Worm (Caenorhabditis elegans) whole organism, L3 larva: ENCODE data around the gene rsf-1.

Experiments used
- R02D3.7 ChIP-seq: fragments of 150-350 bp; optimal IDR thresholded peaks from 2 replicates; lab custom pipeline; 2014; ENCODE audit warnings: missing biosample characterization, missing genetic modification characterization
- aly-2 ChIP-seq: fragments of 150-350 bp; optimal IDR thresholded peaks from 2 replicates; lab custom pipeline; 2014; ENCODE audit warnings: missing biosample characterization, missing genetic modification characterization
- ceh-28 ChIP-seq: fragments of 150-350 bp; optimal IDR thresholded peaks from 2 replicates; lab custom pipeline; 2014; ENCODE audit warnings: missing biosample characterization, missing genetic modification reagents, missing genetic modification characterization
- ceh-82 ChIP-seq: fragments of 150-350 bp; optimal IDR thresholded peaks from 2 replicates; lab custom pipeline; 2014; ENCODE audit warnings: missing biosample characterization, missing genetic modification characterization
- ceh-9 ChIP-seq: sonication (generic microtip); optimal IDR thresholded peaks from 2 replicates; lab custom pipeline; 2018; ENCODE audit warnings: missing biosample characterization, missing genetic modification characterization
- daf-12 ChIP-seq: fragments of 150-350 bp; optimal IDR thresholded peaks from 2 replicates; lab custom pipeline; 2014; ENCODE audit warnings: missing biosample characterization, missing genetic modification reagents, missing genetic modification characterization
- egl-27 ChIP-seq: sonication (generic microtip); optimal IDR thresholded peaks from 4 replicates; lab custom pipeline; 2017; ENCODE audit warnings: missing biosample characterization, missing genetic modification reagents, missing genetic modification characterization
- egl-5 ChIP-seq: fragments of 150-350 bp; optimal IDR thresholded peaks from 2 replicates; lab custom pipeline; 2017; ENCODE audit warnings: missing biosample characterization, missing genetic modification reagents, missing genetic modification characterization, inconsistent platforms
- elt-1 ChIP-seq: fragments of 150-350 bp; optimal IDR thresholded peaks from 2 replicates; lab custom pipeline; 2014; ENCODE audit warnings: missing biosample characterization, missing genetic modification characterization
- elt-2 ChIP-seq: sonication (generic microtip); optimal IDR thresholded peaks from 2 replicates; lab custom pipeline; 2016; ENCODE audit warnings: missing genetic modification reagents, mild to moderate bottlenecking, missing genetic modification characterization, missing compliant biosample characterization
- elt-3 ChIP-seq, 3 experiments: fragments of 150-350 bp in 1 of 3; sonication (generic microtip) in 2 of 3; optimal IDR thresholded peaks; 2 replicates in 2 of 3; 4 replicates in 1 of 3; lab custom pipeline; 2014 to 2017; ENCODE audit warnings: missing biosample characterization in 3 of 3, missing genetic modification characterization in 3 of 3
- fkh-10 ChIP-seq: sonication (generic microtip); optimal IDR thresholded peaks from 2 replicates; lab custom pipeline; 2017; ENCODE audit warnings: missing biosample characterization, missing genetic modification reagents, missing genetic modification characterization
- fkh-2 ChIP-seq: fragments of 150-350 bp; optimal IDR thresholded peaks from 2 replicates; lab custom pipeline; 2014; ENCODE audit warnings: missing biosample characterization, missing genetic modification reagents, missing genetic modification characterization
- fos-1 ChIP-seq: fragments of 150-350 bp; optimal IDR thresholded peaks from 2 replicates; lab custom pipeline; 2014; ENCODE audit warnings: missing biosample characterization, missing genetic modification characterization
- hmg-11 ChIP-seq: sonication (generic microtip); optimal IDR thresholded peaks from 2 replicates; lab custom pipeline; 2016; ENCODE audit warnings: missing genetic modification characterization, missing compliant biosample characterization
- jun-1 ChIP-seq: fragments of 150-350 bp; optimal IDR thresholded peaks from 2 replicates; lab custom pipeline; 2014; ENCODE audit warnings: missing biosample characterization, missing genetic modification reagents, missing genetic modification characterization
- lin-15B ChIP-seq: fragments of 150-350 bp; optimal IDR thresholded peaks from 2 replicates; lab custom pipeline; 2014; ENCODE audit warnings: missing biosample characterization, missing genetic modification characterization
- lin-39 ChIP-seq: fragments of 150-350 bp; optimal IDR thresholded peaks from 2 replicates; lab custom pipeline; 2018; ENCODE audit warnings: missing biosample characterization, missing genetic modification reagents, missing genetic modification characterization
- mdl-1 ChIP-seq: fragments of 150-350 bp; optimal IDR thresholded peaks from 2 replicates; lab custom pipeline; 2014; ENCODE audit warnings: missing biosample characterization, missing genetic modification characterization
- mml-1 ChIP-seq: fragments of 150-350 bp; sonication (generic microtip); optimal IDR thresholded peaks from 3 replicates; lab custom pipeline; 2014; ENCODE audit warnings: missing biosample characterization, missing genetic modification characterization
- nfya-1 ChIP-seq: sonication (generic microtip); optimal IDR thresholded peaks from 2 replicates; lab custom pipeline; 2017; ENCODE audit warnings: missing genetic modification characterization, mild to moderate bottlenecking, missing compliant biosample characterization, antibody characterized with exemption, moderate library complexity; ENCODE audit not compliant: insufficient read depth
- nhr-12 ChIP-seq: fragments of 150-350 bp; optimal IDR thresholded peaks from 2 replicates; lab custom pipeline; 2014; ENCODE audit warnings: missing biosample characterization, missing genetic modification characterization
- nhr-237 ChIP-seq: fragments of 150-350 bp; optimal IDR thresholded peaks from 2 replicates; lab custom pipeline; 2014; ENCODE audit warnings: missing biosample characterization, missing genetic modification characterization
- nhr-25 ChIP-seq: sonication (generic microtip); optimal IDR thresholded peaks from 2 replicates; lab custom pipeline; 2017; ENCODE audit warnings: missing biosample characterization, missing genetic modification characterization
- nhr-43 ChIP-seq: sonication (generic microtip); optimal IDR thresholded peaks from 2 replicates; lab custom pipeline; 2016; ENCODE audit warnings: mild to moderate bottlenecking, missing genetic modification characterization, missing compliant biosample characterization; ENCODE audit not compliant: poor library complexity, severe bottlenecking
- nhr-77 ChIP-seq: fragments of 150-350 bp; optimal IDR thresholded peaks from 2 replicates; lab custom pipeline; 2014; ENCODE audit warnings: missing biosample characterization, missing genetic modification characterization
- pha-4 ChIP-seq: fragments of 150-350 bp; optimal IDR thresholded peaks from 2 replicates; lab custom pipeline; 2014; ENCODE audit warnings: missing biosample characterization, missing genetic modification reagents, missing genetic modification characterization
- pqm-1 ChIP-seq: fragments of 150-350 bp; optimal IDR thresholded peaks from 2 replicates; lab custom pipeline; 2017; ENCODE audit warnings: missing biosample characterization, missing genetic modification characterization, inconsistent platforms
- sea-2 ChIP-seq: fragments of 150-350 bp; sonication (generic microtip); optimal IDR thresholded peaks from 4 replicates; lab custom pipeline; 2014; ENCODE audit warnings: missing biosample characterization, missing genetic modification reagents, missing genetic modification characterization
- skn-1 ChIP-seq: fragments of 150-350 bp; optimal IDR thresholded peaks from 2 replicates; lab custom pipeline; 2014; ENCODE audit warnings: missing biosample characterization, missing genetic modification characterization
- snpc-4 ChIP-seq: fragments of 150-350 bp; optimal IDR thresholded peaks from 2 replicates; lab custom pipeline; 2014; ENCODE audit warnings: missing biosample characterization, missing genetic modification characterization
- tbx-2 ChIP-seq: sonication (generic microtip); optimal IDR thresholded peaks from 2 replicates; lab custom pipeline; 2016; ENCODE audit warnings: mild to moderate bottlenecking, missing genetic modification characterization, missing compliant biosample characterization
- unc-39 ChIP-seq: sonication (generic microtip); optimal IDR thresholded peaks from 4 replicates; lab custom pipeline; 2017; ENCODE audit warnings: missing biosample characterization, missing genetic modification characterization
- zag-1 ChIP-seq: fragments of 150-350 bp; optimal IDR thresholded peaks from 2 replicates; lab custom pipeline; 2014; ENCODE audit warnings: missing biosample characterization, missing genetic modification characterization
- ztf-11 ChIP-seq: fragments of 150-350 bp; optimal IDR thresholded peaks from 2 replicates; lab custom pipeline; 2014; ENCODE audit warnings: missing biosample characterization, missing genetic modification characterization
- ztf-4 ChIP-seq: fragments of 150-350 bp; optimal IDR thresholded peaks from 2 replicates; lab custom pipeline; 2014; ENCODE audit warnings: missing biosample characterization, missing genetic modification characterization

Gene rsf-1

DNA sequence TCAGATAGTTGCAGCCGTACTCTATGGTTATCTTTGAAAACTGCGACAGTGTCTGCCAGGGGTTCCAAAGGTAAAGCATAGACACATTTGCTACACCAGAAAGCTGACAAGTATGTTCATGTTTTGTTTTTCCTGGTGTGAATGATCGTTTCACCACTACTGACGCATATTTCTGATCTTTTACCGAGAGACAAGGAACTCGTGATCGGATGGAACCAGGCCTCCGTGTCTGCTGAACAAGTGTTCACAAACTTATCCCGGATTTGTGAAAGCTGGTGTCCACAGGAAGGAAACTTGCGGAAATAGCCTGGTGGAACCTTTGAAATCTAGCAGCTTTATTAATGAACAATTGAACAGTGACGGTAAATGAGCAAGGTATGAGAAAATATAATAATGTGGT is 46.4 kb upstream of the rsf-1 start:
- no peak for TF ChIP-seq ceh-9 (tag; lab: Kevin White, UChicago)
- no peak for TF ChIP-seq elt-1
- no peak for TF ChIP-seq ztf-4 (tag; lab: Kevin White, UChicago)
- TF ChIP-seq mdl-1 (tag; lab: Kevin White, UChicago), result no peak

DNA sequence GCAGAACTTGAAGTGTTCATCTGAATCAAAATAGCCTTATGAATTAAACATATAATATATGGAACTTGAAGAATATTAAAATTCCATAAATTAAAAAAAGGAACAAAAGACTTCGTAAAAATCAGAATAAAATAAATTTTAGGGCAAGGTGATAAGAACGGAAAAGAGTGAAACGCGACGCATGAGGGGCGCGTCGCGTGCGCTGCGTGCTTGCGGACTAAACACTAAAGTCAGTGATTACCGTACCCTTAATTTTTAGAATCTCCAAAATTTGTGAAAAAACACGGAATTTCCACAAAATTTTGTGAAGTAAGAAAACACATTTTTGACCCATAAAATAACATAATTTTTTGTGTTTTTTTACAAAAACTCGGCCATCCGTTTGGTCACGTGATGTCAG is 45.0 kb upstream of the rsf-1 start, which contains the start of gene T05B9.1:
TSS of gene T05B9.1 (minus strand) at position 20 of the 400 bp plus-strand sequence.
- TF ChIP-seq R02D3.7 (tag; lab: Kevin White, UChicago) (no peak), ceh-82 (tag; lab: Kevin White, UChicago) (no peak), unc-39 (no peak), ceh-28 (tag; lab: Kevin White, UChicago) (no peak), lin-15B (tag; lab: Kevin White, UChicago) (no peak), tbx-2 (no peak), elt-2 (tag; lab: Kevin White, UChicago) (no peak), pha-4 (no peak), aly-2 (no peak), nhr-12 (tag; lab: Kevin White, UChicago) (no peak), mml-1 (tag; lab: Kevin White, UChicago) (no peak), lin-39 (tag; lab: Kevin White, UChicago) (no peak), jun-1 (no peak), fkh-10 (GFP tag; lab: Kevin White, UChicago) (no peak)
- TF ChIP-seq, all 47 proteins: peak for 0

- TF ChIP-seq snpc-4, result no peak
- TF ChIP-seq jun-1, result no peak
- TF ChIP-seq elt-3 (tag; optimal IDR thresholded peaks at IDR 0.05; lab: Kevin White, UChicago), result no peak
- TF ChIP-seq hmg-11 (tag; lab: Kevin White, UChicago), result no peak
- TF ChIP-seq R02D3.7 (tag; lab: Kevin White, UChicago), result no peak
- TF ChIP-seq nhr-25 (tag; lab: Kevin White, UChicago), result no peak
- no peak for TF ChIP-seq skn-1 (tag; lab: Kevin White, UChicago)
- no peak for TF ChIP-seq fos-1 (tag; lab: Kevin White, UChicago)
- no peak for TF ChIP-seq pqm-1
- TF ChIP-seq fkh-2 (tag; lab: Kevin White, UChicago), result no peak
- TF ChIP-seq nhr-43, result no peak
- no peak for TF ChIP-seq egl-5 (tag; lab: Kevin White, UChicago)
- TF ChIP-seq ztf-4 (tag; lab: Kevin White, UChicago), result no peak
- TF ChIP-seq mdl-1 (tag; lab: Kevin White, UChicago), result no peak
- TF ChIP-seq ceh-28 (tag; lab: Kevin White, UChicago), result no peak
- no peak for TF ChIP-seq nfya-1
- TF ChIP-seq mml-1 (tag; lab: Kevin White, UChicago), result no peak
- no peak for TF ChIP-seq lin-39 (tag; lab: Kevin White, UChicago)
- TF ChIP-seq, all 47 proteins: peak for 0
Measured at ce11 chrII:11268822-11269221, 37.4 kb upstream of the rsf-1 start, which contains the start of gene cut-1. cut-1 (plus strand) TSS chrII:11269122.

DNA sequence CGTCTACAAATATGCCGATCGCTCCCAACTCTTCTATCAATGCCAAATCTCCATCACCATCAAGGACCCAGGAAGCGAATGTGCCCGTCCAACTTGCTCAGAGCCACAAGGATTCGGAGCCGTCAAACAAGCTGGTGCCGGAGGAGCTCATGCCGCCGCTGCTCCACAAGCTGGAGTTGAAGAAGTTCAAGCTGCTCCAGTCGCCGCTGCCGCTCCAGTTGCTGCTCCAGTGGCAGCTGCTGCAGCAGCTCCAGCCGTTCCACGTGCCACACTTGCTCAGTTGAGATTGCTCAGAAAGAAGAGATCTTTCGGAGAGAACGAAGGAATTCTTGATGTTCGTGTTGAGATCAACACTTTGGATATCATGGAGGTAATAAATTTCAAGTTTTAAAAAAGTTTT is 35.4 kb upstream of the rsf-1 start:
- TF ChIP-seq skn-1 (tag; lab: Kevin White, UChicago), result no peak
- TF ChIP-seq elt-3 (tag; optimal IDR thresholded peaks at IDR 0.05; lab: Kevin White, UChicago), result no peak
- no peak for TF ChIP-seq daf-12
- TF ChIP-seq nhr-77 (tag; lab: Kevin White, UChicago), result no peak
- no peak for TF ChIP-seq lin-15B (tag; lab: Kevin White, UChicago)
- no peak for TF ChIP-seq nhr-25 (tag; lab: Kevin White, UChicago)
- no peak for TF ChIP-seq ceh-28 (tag; lab: Kevin White, UChicago)
- no peak for TF ChIP-seq elt-2 (tag; lab: Kevin White, UChicago)
- no peak for TF ChIP-seq egl-27
- TF ChIP-seq ztf-11 (tag; lab: Kevin White, UChicago), result no peak
- TF ChIP-seq sea-2 (GFP tag; lab: Kevin White, UChicago), result no peak
- no peak for TF ChIP-seq nhr-237 (tag; lab: Kevin White, UChicago)
- no peak for TF ChIP-seq nhr-43
- no peak for TF ChIP-seq zag-1 (tag; lab: Kevin White, UChicago)
- no peak for TF ChIP-seq nhr-12 (tag; lab: Kevin White, UChicago)
- no peak for TF ChIP-seq lin-39 (tag; lab: Kevin White, UChicago)
